Fruit fly (Drosophila melanogaster): ENCODE measurements around the gene Sap130.

- no peak for TF ChIP-seq Ets98B (GFP tag; IDR thresholded peaks at IDR 0.05)
- no peak for TF ChIP-seq CG13204 (GFP tag; optimal IDR thresholded peaks at IDR 0.05)
- TF ChIP-seq CG15710 (tag; optimal IDR thresholded peaks at IDR 0.05): no peak
- TF ChIP-seq EcR (GFP tag; optimal IDR thresholded peaks at IDR 0.05): no peak
These were observed at the start of gene Sap130 for dm6 chr3L:12805660-12806289.

Measured in whole organism, pupa.